Fruit fly (Drosophila melanogaster): ENCODE data around the gene SCCRO.

DNA sequence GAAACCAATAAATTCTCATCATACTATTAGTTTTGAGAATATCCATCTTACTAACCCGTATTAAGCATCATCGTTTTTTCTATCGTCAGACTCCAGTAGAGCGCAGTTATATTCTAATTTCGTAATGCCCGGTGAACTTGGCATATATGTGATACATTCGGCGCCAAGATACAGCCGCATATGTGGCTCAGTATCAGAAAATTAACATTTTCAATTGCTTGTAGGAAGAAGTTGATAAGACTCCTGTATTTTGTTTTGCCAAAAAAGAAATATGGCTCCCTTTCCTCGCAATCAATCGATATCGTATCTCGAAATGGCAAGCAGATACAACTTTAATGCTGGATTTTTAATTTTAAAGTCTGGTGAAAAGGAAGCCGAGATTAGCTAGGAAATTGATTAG lies 38.1 kb upstream of the SCCRO start, which contains the start of gene CG33986:
- TF ChIP-seq usp (GFP tag; optimal IDR thresholded peaks at IDR 0.05), result no peak
- no peak for TF ChIP-seq Dfd (GFP tag; optimal IDR thresholded peaks at IDR 0.05)
- no peak for TF ChIP-seq h (GFP tag; optimal IDR thresholded peaks at IDR 0.05)
- TF ChIP-seq Vsx2 (GFP tag; optimal IDR thresholded peaks at IDR 0.05; ENCODE audit: partially characterized antibody), result no peak
- no peak for TF ChIP-seq brk (GFP tag; optimal IDR thresholded peaks at IDR 0.05)
- TF ChIP-seq lola (GFP tag; optimal IDR thresholded peaks at IDR 0.05), result no peak

All from whole organism, wandering third instar larva.